Fruit fly (Drosophila melanogaster) whole organism, pupa: ENCODE measurements around the gene CG18731.
A peak's percentile ranks its signal among the peaks of the same experiment; 100 is the strongest.

Experiments
- CG10348 ChIP-seq: fragments of 200-800 bp; sonication (Bioruptor generic); IDR thresholded peaks from 2 replicates; pipeline ENCODE4 v1.3.6; 2022; ENCODE audit warnings: missing biosample characterization, missing genetic modification characterization
- CG12605 ChIP-seq: fragments of 200-800 bp; sonication (Bioruptor generic); IDR thresholded peaks from 2 replicates; pipeline ENCODE4 v1.3.6; 2022; ENCODE audit warnings: missing biosample characterization, missing genetic modification characterization
- CG13204 ChIP-seq: fragments of 200-800 bp; sonication (Bioruptor generic); optimal IDR thresholded peaks from 2 replicates; lab custom pipeline; 2018; ENCODE audit warnings: missing biosample characterization, mild to moderate bottlenecking, missing genetic modification characterization, moderate library complexity
- CG15710 ChIP-seq: fragments of 200-800 bp; sonication (Bioruptor generic); optimal IDR thresholded peaks from 2 replicates; lab custom pipeline; 2018; ENCODE audit warnings: missing biosample characterization, mild to moderate bottlenecking, missing genetic modification characterization, moderate library complexity
- CG34367 ChIP-seq: fragments of 200-800 bp; sonication (Bioruptor generic); optimal IDR thresholded peaks from 2 replicates; lab custom pipeline; 2018; ENCODE audit warnings: missing biosample characterization, mild to moderate bottlenecking, missing genetic modification characterization
- CG4496 ChIP-seq: fragments of 200-800 bp; sonication (Bioruptor generic); IDR thresholded peaks from 3 replicates; pipeline ENCODE4 v1.3.6; 2022; ENCODE audit warnings: missing biosample characterization, missing genetic modification characterization
- CG8301 ChIP-seq: fragments of 200-800 bp; sonication (Bioruptor generic); optimal IDR thresholded peaks from 2 replicates; lab custom pipeline; 2018; ENCODE audit warnings: missing biosample characterization, mild to moderate bottlenecking, missing genetic modification characterization
- D1 ChIP-seq: fragments of 200-800 bp; sonication (Bioruptor generic); optimal IDR thresholded peaks from 2 replicates; lab custom pipeline; 2018; ENCODE audit warnings: missing biosample characterization, mild to moderate bottlenecking, missing genetic modification characterization, moderate library complexity
- EcR ChIP-seq: fragments of 200-800 bp; sonication (Bioruptor generic); optimal IDR thresholded peaks from 3 replicates; lab custom pipeline; 2019; ENCODE audit warnings: missing biosample characterization, missing genetic modification characterization, mild to moderate bottlenecking, moderate library complexity, missing genetic modification reagents
- Ets98B ChIP-seq: fragments of 200-800 bp; sonication (Bioruptor generic); IDR thresholded peaks from 2 replicates; pipeline ENCODE4 v1.3.6; 2022; ENCODE audit warnings: missing biosample characterization, missing genetic modification characterization
- Pif1A ChIP-seq: fragments of 200-800 bp; sonication (Bioruptor generic); optimal IDR thresholded peaks from 3 replicates; lab custom pipeline; 2016; ENCODE audit warnings: missing biosample characterization, missing genetic modification characterization
- Snoo ChIP-seq: fragments of 200-800 bp; sonication (Bioruptor generic); optimal IDR thresholded peaks from 3 replicates; lab custom pipeline; 2017; ENCODE audit warnings: missing biosample characterization, mild to moderate bottlenecking, missing genetic modification characterization, inconsistent platforms
- fd96Ca ChIP-seq: fragments of 200-800 bp; sonication (Bioruptor generic); IDR thresholded peaks from 3 replicates; pipeline ENCODE4 v1.3.6; 2022; ENCODE audit warnings: missing biosample characterization, missing genetic modification characterization
- gl ChIP-seq: fragments of 200-800 bp; sonication (Bioruptor generic); optimal IDR thresholded peaks from 2 replicates; lab custom pipeline; 2018; ENCODE audit warnings: missing biosample characterization, mild to moderate bottlenecking, missing genetic modification characterization

DNA sequence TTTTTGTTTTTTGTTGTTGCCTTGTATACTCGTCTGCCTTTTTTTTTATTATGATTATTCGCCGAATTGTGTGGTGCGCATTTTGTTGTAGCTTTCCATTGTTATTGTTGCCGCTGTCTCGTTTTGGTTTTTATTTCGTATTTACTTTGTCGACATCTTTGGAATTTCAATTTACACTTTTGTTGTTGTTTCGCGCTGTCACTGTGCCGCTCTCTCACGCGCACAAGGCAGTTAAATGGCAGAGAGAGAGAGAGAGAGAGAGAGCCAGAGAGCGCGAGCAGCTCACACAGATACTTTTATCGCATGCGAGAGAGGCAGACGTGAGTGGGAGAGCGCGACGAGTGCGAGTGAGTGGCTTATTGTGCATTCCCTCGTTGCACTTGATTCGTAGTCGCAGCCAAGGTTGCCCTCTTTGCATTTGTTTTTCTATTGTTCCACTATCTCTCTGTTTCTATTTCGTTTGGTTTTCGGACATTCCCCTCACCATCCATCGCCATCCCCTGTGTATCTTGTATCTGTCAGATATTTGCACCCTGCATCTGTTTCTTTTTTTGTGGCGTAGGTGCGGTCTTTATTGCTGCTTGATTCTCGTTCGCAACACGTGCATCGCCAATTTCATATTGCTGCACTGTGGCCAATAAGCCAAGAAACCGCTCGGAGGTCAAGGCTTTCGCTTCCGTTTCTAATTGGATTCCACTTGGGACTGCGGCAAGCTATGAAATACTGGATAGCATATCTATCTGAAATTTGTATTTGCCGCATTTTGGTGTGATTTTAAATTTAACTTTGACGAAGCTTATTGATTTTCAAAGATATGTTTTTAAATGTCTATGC lies 49.8 kb downstream of the CG18731 start:
- peak; percentile 41 for TF ChIP-seq EcR (GFP tag; lab: Kevin White, UChicago)
- no peak for TF ChIP-seq CG10348 (GFP tag; lab: Robert Waterston, UW)
- TF ChIP-seq CG15710 (tag; lab: Kevin White, UChicago): no peak
- TF ChIP-seq D1 (tag; lab: Kevin White, UChicago): no peak
- peak; percentile 9 for TF ChIP-seq gl (tag; lab: Kevin White, UChicago)
- TF ChIP-seq CG13204 (GFP tag; lab: Kevin White, UChicago): peak; percentile 50
- TF ChIP-seq CG34367 (tag; lab: Kevin White, UChicago): no peak
- no peak for TF ChIP-seq CG4496 (GFP tag; lab: Robert Waterston, UW)
- peak; percentile 56; the same call in 1 of the 2 replicates for TF ChIP-seq Ets98B (GFP tag; lab: Robert Waterston, UW)
- no peak for TF ChIP-seq Pif1A
- no peak for TF ChIP-seq Snoo (tag; lab: Kevin White, UChicago)
- peak; percentile 47; the same call in 2 of the 3 replicates for TF ChIP-seq fd96Ca
- no peak for TF ChIP-seq CG8301 (tag; lab: Kevin White, UChicago)
- no peak; the same call in 1 of the 2 replicates for TF ChIP-seq CG12605 (GFP tag; lab: Robert Waterston, UW)
